Worm (Caenorhabditis elegans) whole organism, L3 larva: ENCODE data around the gene sprr-2.

ENCODE experiments used
- R02D3.7 ChIP-seq: fragments of 150-350 bp; optimal IDR thresholded peaks from 2 replicates; lab custom pipeline; 2014; ENCODE audit warnings: missing biosample characterization, missing genetic modification characterization
- aly-2 ChIP-seq: fragments of 150-350 bp; optimal IDR thresholded peaks from 2 replicates; lab custom pipeline; 2014; ENCODE audit warnings: missing biosample characterization, missing genetic modification characterization
- ama-1 ChIP-seq: fragments of 150-350 bp; optimal IDR thresholded peaks from 2 replicates; lab custom pipeline; 2018
- ceh-16 ChIP-seq: sonication (generic microtip); optimal IDR thresholded peaks from 2 replicates; lab custom pipeline; 2017; ENCODE audit warnings: missing biosample characterization, missing genetic modification characterization
- ceh-28 ChIP-seq: fragments of 150-350 bp; optimal IDR thresholded peaks from 2 replicates; lab custom pipeline; 2014; ENCODE audit warnings: missing biosample characterization, missing genetic modification reagents, missing genetic modification characterization
- ceh-82 ChIP-seq: fragments of 150-350 bp; optimal IDR thresholded peaks from 2 replicates; lab custom pipeline; 2014; ENCODE audit warnings: missing biosample characterization, missing genetic modification characterization
- ceh-9 ChIP-seq: sonication (generic microtip); optimal IDR thresholded peaks from 2 replicates; lab custom pipeline; 2018; ENCODE audit warnings: missing biosample characterization, missing genetic modification characterization
- egl-27 ChIP-seq: sonication (generic microtip); optimal IDR thresholded peaks from 4 replicates; lab custom pipeline; 2017; ENCODE audit warnings: missing biosample characterization, missing genetic modification reagents, missing genetic modification characterization
- egl-5 ChIP-seq: fragments of 150-350 bp; optimal IDR thresholded peaks from 2 replicates; lab custom pipeline; 2017; ENCODE audit warnings: missing biosample characterization, missing genetic modification reagents, missing genetic modification characterization, inconsistent platforms
- elt-1 ChIP-seq: fragments of 150-350 bp; optimal IDR thresholded peaks from 2 replicates; lab custom pipeline; 2014; ENCODE audit warnings: missing biosample characterization, missing genetic modification characterization
- elt-2 ChIP-seq: sonication (generic microtip); optimal IDR thresholded peaks from 2 replicates; lab custom pipeline; 2016; ENCODE audit warnings: missing genetic modification reagents, mild to moderate bottlenecking, missing genetic modification characterization, missing compliant biosample characterization
- elt-3 ChIP-seq, 3 experiments: fragments of 150-350 bp in 1 of 3; sonication (generic microtip) in 2 of 3; optimal IDR thresholded peaks; 2 replicates in 2 of 3; 4 replicates in 1 of 3; lab custom pipeline; 2014 to 2017; ENCODE audit warnings: missing biosample characterization in 3 of 3, missing genetic modification characterization in 3 of 3
- eor-1 ChIP-seq, 2 experiments: fragments of 150-350 bp; optimal IDR thresholded peaks; 2 replicates each; lab custom pipeline; 2014 to 2018; ENCODE audit warnings: missing biosample characterization in 2 of 2, missing genetic modification characterization in 2 of 2
- fkh-10 ChIP-seq: sonication (generic microtip); optimal IDR thresholded peaks from 2 replicates; lab custom pipeline; 2017; ENCODE audit warnings: missing biosample characterization, missing genetic modification reagents, missing genetic modification characterization
- fos-1 ChIP-seq: fragments of 150-350 bp; optimal IDR thresholded peaks from 2 replicates; lab custom pipeline; 2014; ENCODE audit warnings: missing biosample characterization, missing genetic modification characterization
- hmg-11 ChIP-seq: sonication (generic microtip); optimal IDR thresholded peaks from 2 replicates; lab custom pipeline; 2016; ENCODE audit warnings: missing genetic modification characterization, missing compliant biosample characterization
- jun-1 ChIP-seq: fragments of 150-350 bp; optimal IDR thresholded peaks from 2 replicates; lab custom pipeline; 2014; ENCODE audit warnings: missing biosample characterization, missing genetic modification reagents, missing genetic modification characterization
- lin-15B ChIP-seq: fragments of 150-350 bp; optimal IDR thresholded peaks from 2 replicates; lab custom pipeline; 2014; ENCODE audit warnings: missing biosample characterization, missing genetic modification characterization
- lin-39 ChIP-seq: fragments of 150-350 bp; optimal IDR thresholded peaks from 2 replicates; lab custom pipeline; 2018; ENCODE audit warnings: missing biosample characterization, missing genetic modification reagents, missing genetic modification characterization
- lsy-12 ChIP-seq: sonication (generic microtip); optimal IDR thresholded peaks from 2 replicates; lab custom pipeline; 2016; ENCODE audit warnings: mild to moderate bottlenecking, missing genetic modification characterization, missing compliant biosample characterization
- mdl-1 ChIP-seq: fragments of 150-350 bp; optimal IDR thresholded peaks from 2 replicates; lab custom pipeline; 2014; ENCODE audit warnings: missing biosample characterization, missing genetic modification characterization
- nfya-1 ChIP-seq: sonication (generic microtip); optimal IDR thresholded peaks from 2 replicates; lab custom pipeline; 2017; ENCODE audit warnings: missing genetic modification characterization, mild to moderate bottlenecking, missing compliant biosample characterization, antibody characterized with exemption, moderate library complexity; ENCODE audit not compliant: insufficient read depth
- nhr-11 ChIP-seq: fragments of 150-350 bp; optimal IDR thresholded peaks from 2 replicates; lab custom pipeline; 2014; ENCODE audit warnings: missing biosample characterization, missing genetic modification characterization
- nhr-12 ChIP-seq: fragments of 150-350 bp; optimal IDR thresholded peaks from 2 replicates; lab custom pipeline; 2014; ENCODE audit warnings: missing biosample characterization, missing genetic modification characterization
- nhr-23 ChIP-seq: fragments of 150-350 bp; optimal IDR thresholded peaks from 2 replicates; lab custom pipeline; 2014; ENCODE audit warnings: missing biosample characterization, missing genetic modification reagents, missing genetic modification characterization
- nhr-25 ChIP-seq: sonication (generic microtip); optimal IDR thresholded peaks from 2 replicates; lab custom pipeline; 2017; ENCODE audit warnings: missing biosample characterization, missing genetic modification characterization
- nhr-28 ChIP-seq: fragments of 150-350 bp; optimal IDR thresholded peaks from 2 replicates; lab custom pipeline; 2014; ENCODE audit warnings: missing biosample characterization, missing genetic modification characterization
- nhr-43 ChIP-seq: sonication (generic microtip); optimal IDR thresholded peaks from 2 replicates; lab custom pipeline; 2016; ENCODE audit warnings: mild to moderate bottlenecking, missing genetic modification characterization, missing compliant biosample characterization; ENCODE audit not compliant: poor library complexity, severe bottlenecking
- nhr-77 ChIP-seq: fragments of 150-350 bp; optimal IDR thresholded peaks from 2 replicates; lab custom pipeline; 2014; ENCODE audit warnings: missing biosample characterization, missing genetic modification characterization
- pha-4 ChIP-seq: fragments of 150-350 bp; optimal IDR thresholded peaks from 2 replicates; lab custom pipeline; 2014; ENCODE audit warnings: missing biosample characterization, missing genetic modification reagents, missing genetic modification characterization
- pqm-1 ChIP-seq: fragments of 150-350 bp; optimal IDR thresholded peaks from 2 replicates; lab custom pipeline; 2017; ENCODE audit warnings: missing biosample characterization, missing genetic modification characterization, inconsistent platforms
- sea-2 ChIP-seq: fragments of 150-350 bp; sonication (generic microtip); optimal IDR thresholded peaks from 4 replicates; lab custom pipeline; 2014; ENCODE audit warnings: missing biosample characterization, missing genetic modification reagents, missing genetic modification characterization
- skn-1 ChIP-seq: fragments of 150-350 bp; optimal IDR thresholded peaks from 2 replicates; lab custom pipeline; 2014; ENCODE audit warnings: missing biosample characterization, missing genetic modification characterization
- snpc-4 ChIP-seq: fragments of 150-350 bp; optimal IDR thresholded peaks from 2 replicates; lab custom pipeline; 2014; ENCODE audit warnings: missing biosample characterization, missing genetic modification characterization
- tbx-2 ChIP-seq: sonication (generic microtip); optimal IDR thresholded peaks from 2 replicates; lab custom pipeline; 2016; ENCODE audit warnings: mild to moderate bottlenecking, missing genetic modification characterization, missing compliant biosample characterization
- zag-1 ChIP-seq: fragments of 150-350 bp; optimal IDR thresholded peaks from 2 replicates; lab custom pipeline; 2014; ENCODE audit warnings: missing biosample characterization, missing genetic modification characterization

sprr-2 gene

DNA sequence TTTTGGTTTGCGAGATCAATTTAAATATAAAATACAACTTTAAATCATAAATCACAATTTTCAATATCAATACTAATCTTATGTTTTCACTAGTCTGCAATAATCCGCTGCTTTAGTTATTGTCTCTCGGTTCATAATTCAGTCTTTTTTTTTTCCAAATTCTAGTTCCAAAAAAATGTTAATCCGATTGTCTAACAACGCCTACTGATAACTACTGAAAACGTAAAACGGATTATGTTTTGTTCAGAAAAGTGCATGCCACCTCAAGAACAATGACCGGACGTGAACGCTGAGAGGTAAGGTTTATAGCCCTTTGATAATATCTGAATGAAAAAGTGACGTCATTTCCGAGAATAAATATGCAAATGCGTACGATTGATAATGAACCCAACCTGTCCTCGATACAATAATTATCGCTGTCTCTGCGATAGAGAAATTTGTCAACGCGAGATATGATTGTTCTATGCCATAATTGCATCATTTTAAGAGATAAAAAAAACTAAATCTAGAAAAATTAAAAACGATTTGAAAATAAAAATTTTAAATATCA is at the start of gene sprr-2:
sprr-2 (plus strand) TSS at position 248 of the 550 bp plus-strand sequence.
- TF ChIP-seq ceh-16 (no peak), ceh-9 (no peak), jun-1 (tag; lab: Kevin White, UChicago) (no peak), elt-1 (tag; lab: Kevin White, UChicago) (no peak), elt-2 (tag; lab: Kevin White, UChicago) (peak; percentile 70), nhr-77 (tag; lab: Kevin White, UChicago) (no peak)
- TF ChIP-seq, all 47 proteins: peak for 1

DNA sequence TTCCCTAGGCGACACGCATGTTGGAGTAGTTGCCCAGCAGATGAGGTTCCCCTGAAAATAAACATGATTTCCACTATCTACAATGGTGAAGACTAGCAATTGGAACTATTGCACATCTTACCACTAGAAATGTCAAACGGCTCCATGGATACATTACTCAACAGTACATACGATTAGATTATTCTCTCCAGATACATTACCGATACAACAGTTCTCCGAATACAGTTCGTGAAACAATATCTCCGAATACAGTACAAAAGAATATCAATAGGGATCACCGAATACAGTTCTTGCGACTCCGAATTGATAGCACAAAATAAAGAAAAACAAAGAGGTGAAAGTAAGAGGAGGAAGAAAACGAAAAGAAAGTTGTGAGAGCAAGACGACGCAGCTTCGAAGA is 49.5 kb upstream of the sprr-2 start, which contains the start of gene C05G5.7:
C05G5.7 (minus strand) TSS at position 1 of the 400 bp plus-strand sequence.
- peak; percentile 7 for TF ChIP-seq ama-1 (lab: Kevin White, UChicago)
- no peak for TF ChIP-seq pqm-1 (tag; lab: Kevin White, UChicago)

DNA sequence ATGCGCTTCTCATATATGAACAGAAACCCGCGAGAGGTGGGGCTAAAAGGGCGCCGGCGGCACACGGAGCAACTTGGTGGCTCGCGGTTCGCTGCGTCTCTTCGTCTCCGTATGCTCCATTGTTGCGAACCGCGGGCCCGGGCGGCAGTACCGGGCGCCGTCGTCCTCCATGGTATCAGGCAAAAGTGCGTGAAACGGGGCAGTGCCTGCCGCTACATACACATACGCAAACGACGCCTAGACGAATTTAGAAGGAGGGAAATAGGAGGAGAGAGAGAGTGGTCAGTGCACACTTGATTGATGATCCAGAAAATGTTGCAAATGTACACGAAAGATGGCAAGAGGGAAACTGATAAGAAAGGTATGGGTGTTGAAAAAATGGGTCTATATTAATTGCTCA is 48.7 kb upstream of the sprr-2 start:
- TF ChIP-seq aly-2 (tag; lab: Kevin White, UChicago) = no peak
- peak; percentile 39 for TF ChIP-seq pqm-1 (tag; lab: Kevin White, UChicago)
- TF ChIP-seq tbx-2 (tag; lab: Kevin White, UChicago) = peak; percentile 21
- TF ChIP-seq nfya-1 = peak; percentile 62
- TF ChIP-seq pha-4 (tag; lab: Kevin White, UChicago) = peak; percentile 5
- no peak for TF ChIP-seq fos-1 (tag; lab: Kevin White, UChicago)
- TF ChIP-seq elt-2 (tag; lab: Kevin White, UChicago) = peak; percentile 15
- TF ChIP-seq snpc-4 (tag; lab: Kevin White, UChicago) = peak; percentile 82
- TF ChIP-seq hmg-11 (tag; lab: Kevin White, UChicago) = peak; percentile 85
- no peak for TF ChIP-seq nhr-23 (tag; lab: Kevin White, UChicago)
- TF ChIP-seq lin-15B (tag; lab: Kevin White, UChicago) = peak; percentile 42
- TF ChIP-seq skn-1 (tag; lab: Kevin White, UChicago) = no peak
- peak; percentile 89 for TF ChIP-seq lin-39 (tag; lab: Kevin White, UChicago)

- TF ChIP-seq pha-4 (tag; lab: Kevin White, UChicago) (peak; percentile 47), nhr-23 (tag; lab: Kevin White, UChicago) (peak; percentile 89), egl-5 (tag; lab: Kevin White, UChicago) (no peak)
These were observed 48.0 kb upstream of the sprr-2 start for ce11 chrX:14745218-14745617.

DNA sequence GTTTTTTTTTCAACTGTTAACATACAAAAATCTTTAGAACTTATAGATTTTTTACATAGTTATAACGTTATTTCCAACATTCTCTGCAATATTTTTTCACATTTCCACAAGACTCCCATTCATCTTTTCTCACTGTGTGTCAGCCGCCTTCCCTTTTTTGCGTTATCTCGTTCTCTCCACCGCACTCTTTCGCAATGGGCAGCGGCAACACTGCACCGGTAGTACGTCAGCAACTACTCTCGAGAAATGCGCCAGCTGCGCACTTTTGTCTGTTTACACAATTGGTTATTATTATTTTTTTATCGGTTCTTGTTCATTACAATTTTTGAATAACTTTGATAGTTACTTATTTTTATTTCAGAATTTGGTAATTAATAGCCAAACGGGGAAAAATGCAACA is 46.3 kb upstream of the sprr-2 start, which contains the start of gene C05G5.2:
C05G5.2 (plus strand) TSS at position 356 of the 400 bp plus-strand sequence.
- peak; percentile 89 for TF ChIP-seq elt-2 (tag; lab: Kevin White, UChicago)
- peak; percentile 92 for TF ChIP-seq nhr-23 (tag; lab: Kevin White, UChicago)
- peak; percentile 82 for TF ChIP-seq jun-1 (tag; lab: Kevin White, UChicago)
- peak; percentile 79 for TF ChIP-seq pqm-1 (tag; lab: Kevin White, UChicago)
- no peak for TF ChIP-seq aly-2 (tag; lab: Kevin White, UChicago)
- peak; percentile 92 for TF ChIP-seq hmg-11 (tag; lab: Kevin White, UChicago)
- TF ChIP-seq snpc-4 (tag; lab: Kevin White, UChicago) = peak; percentile 94
- peak; percentile 63 for TF ChIP-seq nhr-43 (tag; lab: Kevin White, UChicago)
- no peak for TF ChIP-seq nhr-77 (tag; lab: Kevin White, UChicago)
- peak; percentile 56 for TF ChIP-seq lsy-12 (tag; lab: Kevin White, UChicago)
- peak; percentile 77 for TF ChIP-seq skn-1 (tag; lab: Kevin White, UChicago)
- no peak for TF ChIP-seq eor-1 (tag; optimal IDR thresholded peaks at IDR 0.05; lab: Kevin White, UChicago)
- TF ChIP-seq nhr-28 (tag; lab: Kevin White, UChicago) = no peak
- peak; percentile 60 for TF ChIP-seq ceh-82 (tag; lab: Kevin White, UChicago)
- TF ChIP-seq zag-1 (tag; lab: Kevin White, UChicago) = peak; percentile 39
- TF ChIP-seq ceh-28 = peak; percentile 62
- TF ChIP-seq lin-15B (tag; lab: Kevin White, UChicago) = peak; percentile 74
- no peak for TF ChIP-seq ceh-16
- TF ChIP-seq elt-3 (tag; optimal IDR thresholded peaks at IDR 0.05; lab: Kevin White, UChicago) = peak in 1 of 3 experiments; percentile 31
- TF ChIP-seq R02D3.7 (tag; lab: Kevin White, UChicago) = peak; percentile 36
- TF ChIP-seq egl-5 (tag; lab: Kevin White, UChicago) = peak; percentile 84
- TF ChIP-seq fkh-10 (GFP tag; lab: Kevin White, UChicago) = peak; percentile 73
- no peak for TF ChIP-seq nhr-11 (tag; lab: Kevin White, UChicago)
- TF ChIP-seq nhr-25 (tag; lab: Kevin White, UChicago) = peak; percentile 85
- TF ChIP-seq ama-1 (lab: Kevin White, UChicago) = peak; percentile 33
- peak; percentile 99 for TF ChIP-seq pha-4 (tag; lab: Kevin White, UChicago)
- peak; percentile 14 for TF ChIP-seq elt-1 (tag; lab: Kevin White, UChicago)
- peak; percentile 80 for TF ChIP-seq tbx-2 (tag; lab: Kevin White, UChicago)
- TF ChIP-seq nhr-12 (tag; lab: Kevin White, UChicago) = no peak
- peak; percentile 10 for TF ChIP-seq mdl-1 (tag; lab: Kevin White, UChicago)
- peak; percentile 94 for TF ChIP-seq nfya-1
- no peak for TF ChIP-seq egl-27
- TF ChIP-seq sea-2 (GFP tag; lab: Kevin White, UChicago) = peak; percentile 13
- TF ChIP-seq lin-39 (tag; lab: Kevin White, UChicago) = peak; percentile 96
